Fruit fly (Drosophila melanogaster): ENCODE data around the gene CG33177.

Gene CG33177

DNA sequence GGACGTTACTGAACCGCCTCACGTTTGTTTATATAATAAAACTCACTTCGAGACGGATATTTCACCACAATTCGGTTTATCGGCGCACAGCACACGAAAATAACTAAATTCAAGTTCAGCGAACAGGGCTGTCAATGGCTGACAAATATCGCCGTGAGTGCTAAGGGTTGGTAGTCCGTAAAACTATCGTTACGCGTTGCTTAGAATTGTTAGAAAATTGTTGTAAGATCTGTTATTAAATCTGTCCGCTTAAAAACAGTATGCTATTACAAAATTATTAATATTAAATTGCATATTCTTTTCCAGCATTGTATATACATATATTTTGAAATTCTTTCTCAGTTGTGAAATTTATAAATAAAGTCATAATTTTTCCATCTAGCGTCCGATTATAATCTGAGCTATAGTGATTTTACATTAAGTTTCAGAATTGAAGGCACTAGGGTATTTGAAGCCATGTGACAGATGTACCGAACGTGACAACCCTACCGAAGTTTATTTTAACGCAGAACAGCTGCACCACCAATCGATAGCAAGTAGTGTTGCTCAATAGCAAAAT, 3.5 kb downstream of the CG33177 start, which contains the start of gene Cox17 (continued):
- TF ChIP-seq Poxn (GFP tag; IDR thresholded peaks at IDR 0.05), result peak; percentile 15; the same call in 1 of the 2 replicates
- peak; percentile 62 for TF ChIP-seq gsb-n (tag; optimal IDR thresholded peaks at IDR 0.05)
- TF ChIP-seq PHDP (tag; optimal IDR thresholded peaks at IDR 0.05), result peak; percentile 73
- peak; percentile 84 for TF ChIP-seq tin (GFP tag; optimal IDR thresholded peaks at IDR 0.05)
- peak; percentile 88 for TF ChIP-seq CG9727 (GFP tag; optimal IDR thresholded peaks at IDR 0.05)
- no peak for TF ChIP-seq Lim3 (GFP tag; IDR thresholded peaks at IDR 0.05)
- TF ChIP-seq ato (GFP tag; IDR thresholded peaks at IDR 0.05; ENCODE audit: partially characterized antibody), result no peak
- TF ChIP-seq slbo (GFP tag; IDR thresholded peaks at IDR 0.05), result peak; percentile 80
- peak; percentile 73; the same call in 2 of the 3 replicates for TF ChIP-seq CG34224 (GFP tag; IDR thresholded peaks at IDR 0.05; ENCODE audit: partially characterized antibody)
- peak; percentile 81 for TF ChIP-seq CG4328 (GFP tag; optimal IDR thresholded peaks at IDR 0.05)
- peak; percentile 78 for TF ChIP-seq CG15011 (GFP tag; optimal IDR thresholded peaks at IDR 0.05)
- TF ChIP-seq pita (GFP tag; optimal IDR thresholded peaks at IDR 0.05), result no peak
- TF ChIP-seq gem (tag; optimal IDR thresholded peaks at IDR 0.05), result peak; percentile 90
- peak; percentile 51; the same call in 2 of the 3 replicates for TF ChIP-seq zfh1 (GFP tag; IDR thresholded peaks at IDR 0.05)
- peak; percentile 37 to 60 for TF ChIP-seq bsh (GFP tag; optimal IDR thresholded peaks at IDR 0.05)
- peak; percentile 32; the same call in 1 of the 3 replicates for TF ChIP-seq so (GFP tag; IDR thresholded peaks at IDR 0.05)
- TF ChIP-seq Hey (tag; optimal IDR thresholded peaks at IDR 0.05), result peak; percentile 36
- TF ChIP-seq maf-S (GFP tag; optimal IDR thresholded peaks at IDR 0.05), result peak; percentile 20
- TF ChIP-seq Doc3 (GFP tag; IDR thresholded peaks at IDR 0.05; ENCODE audit: partially characterized antibody), result peak; percentile 75
- TF ChIP-seq lilli (GFP tag; optimal IDR thresholded peaks at IDR 0.05), result peak; percentile 85
- TF ChIP-seq knrl (GFP tag; IDR thresholded peaks at IDR 0.05; ENCODE audit: partially characterized antibody), result peak; percentile 78; the same call in 2 of the 3 replicates
- peak; percentile 84 for TF ChIP-seq CG7839 (tag; optimal IDR thresholded peaks at IDR 0.05)
- TF ChIP-seq tup (GFP tag; optimal IDR thresholded peaks at IDR 0.05), result peak; percentile 23
- peak; percentile 32 for TF ChIP-seq gcm2 (GFP tag; optimal IDR thresholded peaks at IDR 0.05)
- TF ChIP-seq CG15479 (GFP tag; optimal IDR thresholded peaks at IDR 0.05), result peak; percentile 29
- TF ChIP-seq caup (GFP tag; optimal IDR thresholded peaks at IDR 0.05; ENCODE audit: severe bottlenecking), result peak; percentile 59
- TF ChIP-seq CG5180 (GFP tag; optimal IDR thresholded peaks at IDR 0.05), result peak; percentile 66
- TF ChIP-seq cad (GFP tag; optimal IDR thresholded peaks at IDR 0.05), result no peak
- TF ChIP-seq psq (GFP tag; optimal IDR thresholded peaks at IDR 0.05), result peak; percentile 56
- TF ChIP-seq yki (optimal IDR thresholded peaks at IDR 0.05), result no peak
- TF ChIP-seq Opbp (GFP tag; IDR thresholded peaks at IDR 0.05; ENCODE audit: partially characterized antibody), result peak; percentile 56; the same call in 2 of the 3 replicates
- peak; percentile 45 for TF ChIP-seq Ets97D (GFP tag; optimal IDR thresholded peaks at IDR 0.05)
- TF ChIP-seq CG6689 (GFP tag; IDR thresholded peaks at IDR 0.05), result peak; percentile 74
- TF ChIP-seq Dfd (GFP tag; optimal IDR thresholded peaks at IDR 0.05), result peak in 1 of 2 experiments; percentile 91
- TF ChIP-seq dm (GFP tag; optimal IDR thresholded peaks at IDR 0.05), result peak; percentile 76
- TF ChIP-seq btn (GFP tag; optimal IDR thresholded peaks at IDR 0.05), result no peak
- TF ChIP-seq dmrt99B (tag; optimal IDR thresholded peaks at IDR 0.05), result peak; percentile 83
- TF ChIP-seq Dip2 (GFP tag; IDR thresholded peaks at IDR 0.05), result no peak
- peak; percentile 86 for TF ChIP-seq CG8290 (GFP tag; optimal IDR thresholded peaks at IDR 0.05)
- peak; percentile 64 to 78 for TF ChIP-seq CG8290 (tag; optimal IDR thresholded peaks at IDR 0.05)
- TF ChIP-seq CG12659 (GFP tag; optimal IDR thresholded peaks at IDR 0.05), result peak; percentile 89
- peak; percentile 39 for TF ChIP-seq fu2 (GFP tag; optimal IDR thresholded peaks at IDR 0.05)
- no peak for TF ChIP-seq D (optimal IDR thresholded peaks at IDR 0.05)
- TF ChIP-seq D (GFP tag; optimal IDR thresholded peaks at IDR 0.05), result peak; percentile 73
- peak; percentile 13 for TF ChIP-seq CG12236 (GFP tag; optimal IDR thresholded peaks at IDR 0.05)
- no peak for TF ChIP-seq CG17912 (GFP tag; optimal IDR thresholded peaks at IDR 0.05)
- TF ChIP-seq otp (GFP tag; IDR thresholded peaks at IDR 0.05), result no peak
- TF ChIP-seq Kr (GFP tag; optimal IDR thresholded peaks at IDR 0.05), result no peak
- no peak for TF ChIP-seq Nf-YA (GFP tag; IDR thresholded peaks at IDR 0.05)
- TF ChIP-seq CG8944 (GFP tag; optimal IDR thresholded peaks at IDR 0.05), result peak; percentile 47

Data from whole organism, embryonic.